Fruit fly (Drosophila melanogaster) whole organism, larva: ENCODE data around the gene LysD.
A peak's percentile ranks its signal among the peaks of the same experiment; 100 is the strongest.

Experiments used
- noc ChIP-seq: fragments of 200-800 bp; sonication (Bioruptor generic); optimal IDR thresholded peaks from 3 replicates; lab custom pipeline; 2019; ENCODE audit warnings: missing biosample characterization, mild to moderate bottlenecking, missing genetic modification characterization, moderate library complexity

Gene LysD

dm6 chr3L:1212571-1212970 lies 1.6 kb upstream of the LysD start, which contains the start of gene LysE:
Gene LysE, plus strand, starts transcription at chr3L:1212827.
- no peak for TF ChIP-seq noc

- TF ChIP-seq noc = no peak
Measured at dm6 chr3L:1212113-1212512, 1.1 kb upstream of the LysD start.

- no peak for TF ChIP-seq noc
Measured at dm6 chr3L:1208206-1208605, 2.8 kb downstream of the LysD start.

dm6 chr3L:1206682-1207421 lies 4.1 kb downstream of the LysD start, which contains the start of gene LysB:
Gene LysB, plus strand, starts transcription at chr3L:1207371.
- no peak for TF ChIP-seq noc

dm6 chr3L:1204674-1205547 lies 6.1 kb downstream of the LysD start, which contains the start of gene CG9119:
Gene CG9119, minus strand, starts transcription at chr3L:1204795.
- peak; percentile 96 for TF ChIP-seq noc

dm6 chr3L:1203855-1204431 lies 7.1 kb downstream of the LysD start:
- no peak for TF ChIP-seq noc

- peak; percentile 19 for TF ChIP-seq noc
Measured at dm6 chr3L:1202588-1203195, 8.3 kb downstream of the LysD start, which contains the start of gene meep. Gene meep, minus strand, starts transcription at chr3L:1203036.

- TF ChIP-seq noc = no peak
Measured at dm6 chr3L:1200357-1201051, 10.5 kb downstream of the LysD start, which contains the start of gene mwh. Gene mwh, plus strand, starts transcription at chr3L:1200786.

dm6 chr3L:1195868-1196552 lies 15.0 kb downstream of the LysD start, which contains the start of gene Aplip1:
Gene Aplip1, plus strand, starts transcription at chr3L:1196317.
- TF ChIP-seq noc = no peak

dm6 chr3L:1195202-1195601 lies 15.8 kb downstream of the LysD start, which contains the start of gene LysX:
Gene LysX, minus strand, starts transcription at chr3L:1195302.
- TF ChIP-seq noc = no peak

- TF ChIP-seq noc = no peak
Measured at dm6 chr3L:1193123-1193844, 17.7 kb downstream of the LysD start, which contains the start of gene Trhn. Gene Trhn, minus strand, starts transcription at chr3L:1193173.

dm6 chr3L:1188936-1189659 lies 21.9 kb downstream of the LysD start, which contains the start of gene CG13912:
Gene CG13912, plus strand, starts transcription at chr3L:1189588.
- peak; percentile 78 for TF ChIP-seq noc

- no peak for TF ChIP-seq noc
Measured at dm6 chr3L:1183467-1183866, 27.5 kb downstream of the LysD start.
